Fruit fly (Drosophila melanogaster) S2 (cell line): Measurements from ENCODE around the gene CG12065.

Source experiments
- CG8478 ChIP-seq: fragments of >200 bp; optimal IDR thresholded peaks from 2 replicates; lab custom pipeline; 2018
- CTCF ChIP-seq, 2 experiments: fragments of >200 bp; optimal IDR thresholded peaks; 2 replicates each; lab custom pipeline; 2018

CG12065 gene

DNA sequence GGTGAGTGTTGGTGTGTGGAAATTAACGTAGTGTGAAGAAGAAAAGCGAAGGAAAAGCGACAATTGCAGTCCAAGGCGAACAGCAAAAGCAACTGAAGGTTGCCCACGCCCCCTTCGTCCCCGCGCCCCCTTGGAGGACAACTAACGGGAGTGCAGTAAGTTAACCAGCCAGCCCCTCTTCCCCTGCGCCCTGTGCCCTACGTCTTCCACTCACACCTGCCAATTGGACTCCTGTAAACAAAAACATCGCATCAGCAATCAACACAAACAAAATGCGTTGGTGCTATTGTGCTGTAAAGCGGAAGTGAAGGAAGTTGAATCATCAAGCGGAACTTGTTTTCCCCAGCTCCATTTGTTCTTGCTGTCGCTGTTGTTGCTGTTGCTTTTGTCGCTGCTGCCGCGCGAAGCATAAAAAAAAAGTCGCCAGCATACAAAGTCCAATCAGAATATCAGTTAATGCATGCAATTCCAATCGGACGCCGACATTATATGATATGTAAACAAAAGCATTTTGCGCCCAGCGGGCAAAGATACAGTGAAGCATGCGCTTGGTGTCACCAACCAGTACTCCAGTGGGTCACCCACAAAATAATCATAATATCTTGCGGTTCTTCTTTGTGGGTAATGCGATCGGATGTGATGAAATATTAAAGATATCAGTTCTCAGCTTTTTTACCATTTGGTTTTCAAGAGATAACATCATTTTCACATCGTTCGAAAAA is 18.5 kb downstream of the CG12065 start:
- no peak for TF ChIP-seq CTCF (optimal IDR thresholded peaks at IDR 0.05; lab: Kevin White, UChicago)
- TF ChIP-seq CG8478 (lab: Kevin White, UChicago) = no peak

DNA sequence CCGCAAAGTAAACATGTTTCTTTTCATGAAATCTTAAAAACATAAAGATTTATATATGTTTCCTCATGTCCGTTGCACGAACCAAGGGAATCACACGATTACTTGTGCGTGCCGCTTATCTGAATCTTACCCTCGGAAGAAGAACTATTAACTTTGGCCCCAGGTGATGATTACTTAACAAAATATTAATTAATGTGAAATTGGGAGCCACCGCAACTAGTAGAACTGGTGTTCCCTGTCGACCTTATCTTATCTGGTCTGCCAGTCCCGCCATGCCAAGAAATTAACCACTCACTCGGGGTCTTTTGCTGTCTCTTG is 19.0 kb downstream of the CG12065 start:
- TF ChIP-seq CG8478 (lab: Kevin White, UChicago) (no peak), CTCF (optimal IDR thresholded peaks at IDR 0.05; lab: Kevin White, UChicago) (no peak)

DNA sequence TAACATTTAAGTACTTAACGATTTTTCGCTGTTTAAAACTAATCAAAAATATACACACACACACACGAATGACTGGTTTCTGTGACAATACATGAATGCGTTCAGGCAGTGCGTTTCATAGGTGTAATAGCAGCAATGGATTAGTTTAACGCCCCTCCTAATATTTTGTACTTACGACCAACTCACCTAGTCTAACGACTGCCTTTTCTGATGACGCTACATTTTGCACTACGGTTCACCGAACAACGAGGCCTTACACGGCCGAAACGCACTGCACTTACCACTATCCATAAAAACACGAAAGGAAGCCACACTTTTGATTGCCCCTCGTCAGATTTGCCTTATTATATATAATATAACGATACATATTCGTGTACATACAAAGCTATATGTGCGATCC is 27.1 kb downstream of the CG12065 start:
- TF ChIP-seq CTCF (optimal IDR thresholded peaks at IDR 0.05; lab: Kevin White, UChicago) (no peak), CG8478 (lab: Kevin White, UChicago) (no peak)

DNA sequence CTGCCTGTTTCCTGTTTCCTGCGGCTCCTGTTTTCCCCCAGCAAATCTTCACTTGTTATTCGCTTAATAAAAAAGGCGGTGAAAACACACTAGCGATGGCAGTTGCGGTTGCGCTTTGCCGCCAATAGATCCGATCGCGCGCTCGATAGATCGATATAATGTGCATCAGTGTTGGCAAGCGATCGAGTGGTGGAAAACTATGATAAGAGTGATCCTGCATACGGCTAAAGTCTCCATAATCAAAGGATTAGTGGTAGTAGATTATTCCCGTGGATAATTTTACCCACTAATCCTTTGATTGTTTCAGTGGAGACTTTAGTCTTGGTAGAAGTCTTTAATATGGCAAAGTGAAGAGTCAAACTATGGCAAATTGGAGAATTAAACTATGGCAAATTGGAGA is 32.1 kb downstream of the CG12065 start, which contains the start of gene Caf1-180:
Gene Caf1-180 (minus strand): TSS at position 99 of the 400 bp plus-strand sequence.
- TF ChIP-seq CG8478 (lab: Kevin White, UChicago) (no peak), CTCF (optimal IDR thresholded peaks at IDR 0.05; lab: Kevin White, UChicago) (peak; percentile 50 to 61)

DNA sequence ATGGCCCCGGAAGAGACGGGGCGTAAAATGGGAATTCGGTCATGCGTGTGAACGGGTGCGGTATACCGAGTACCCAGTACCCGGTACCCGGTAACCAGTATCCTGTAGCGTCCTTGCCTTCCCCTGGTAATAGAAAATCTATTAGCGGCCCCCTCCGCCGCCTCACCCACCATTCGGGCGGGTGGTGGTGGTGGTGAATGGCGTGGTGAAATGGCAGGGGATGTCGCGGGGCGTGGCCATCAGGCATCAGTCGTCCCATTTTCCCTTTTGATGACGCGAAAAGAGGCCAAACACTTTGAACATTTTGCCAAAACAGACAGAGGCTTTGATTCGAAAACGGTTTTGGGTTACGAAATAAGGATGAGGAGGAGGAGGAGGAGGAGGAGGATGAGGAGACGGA is 33.8 kb downstream of the CG12065 start:
- TF ChIP-seq CTCF (optimal IDR thresholded peaks at IDR 0.05; lab: Kevin White, UChicago) (no peak), CG8478 (lab: Kevin White, UChicago) (no peak)

DNA sequence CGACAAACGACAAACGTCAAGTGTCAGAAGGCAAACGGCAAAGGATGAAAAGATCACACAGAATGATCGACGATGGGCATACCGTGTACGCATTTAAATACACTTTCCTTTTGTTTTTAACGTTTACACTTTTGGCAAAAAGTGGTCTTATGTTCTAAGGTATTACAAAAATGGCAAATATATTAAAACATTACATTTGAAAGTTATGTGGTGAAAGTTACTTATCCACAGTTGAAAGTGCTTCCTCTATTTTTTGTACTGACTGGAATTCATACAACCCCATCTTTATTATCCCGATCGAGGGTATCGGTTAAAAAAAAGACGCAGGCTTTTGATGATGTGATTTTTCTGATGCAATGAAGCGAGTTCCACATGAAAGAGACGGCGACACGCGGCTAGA is 42.2 kb downstream of the CG12065 start:
- TF ChIP-seq CTCF (optimal IDR thresholded peaks at IDR 0.05; lab: Kevin White, UChicago) = no peak

DNA sequence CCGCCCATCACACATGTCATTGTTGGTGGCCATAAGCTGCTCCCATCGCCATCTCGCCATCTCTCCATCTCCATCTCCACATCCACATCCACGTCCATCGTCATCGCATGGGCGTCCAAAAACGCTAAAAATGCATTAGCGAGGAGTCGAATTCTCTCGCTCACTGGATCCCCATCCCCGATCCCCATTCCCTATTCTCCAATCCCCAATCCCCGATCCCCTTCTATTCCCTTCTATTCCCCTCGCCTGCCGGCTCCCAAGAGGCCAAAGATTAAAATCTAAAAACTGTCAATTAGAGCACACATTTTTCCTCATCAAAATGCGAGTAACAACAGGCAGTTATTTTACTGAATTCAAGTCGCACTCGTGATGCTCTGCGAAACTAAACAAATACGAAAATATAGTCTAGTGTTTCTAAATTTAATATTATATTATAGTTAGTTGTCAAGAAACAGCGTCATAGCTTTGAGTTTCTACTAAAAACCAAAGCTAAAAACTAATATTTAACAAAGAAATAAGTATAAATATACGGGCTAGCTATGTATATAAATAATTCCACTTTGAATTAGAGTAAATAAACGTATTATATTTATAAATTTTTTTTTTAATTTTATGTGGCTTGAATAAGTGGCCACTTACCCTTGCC is 42.8 kb downstream of the CG12065 start:
- TF ChIP-seq CTCF (optimal IDR thresholded peaks at IDR 0.05; lab: Kevin White, UChicago) (no peak), CG8478 (lab: Kevin White, UChicago) (no peak)

DNA sequence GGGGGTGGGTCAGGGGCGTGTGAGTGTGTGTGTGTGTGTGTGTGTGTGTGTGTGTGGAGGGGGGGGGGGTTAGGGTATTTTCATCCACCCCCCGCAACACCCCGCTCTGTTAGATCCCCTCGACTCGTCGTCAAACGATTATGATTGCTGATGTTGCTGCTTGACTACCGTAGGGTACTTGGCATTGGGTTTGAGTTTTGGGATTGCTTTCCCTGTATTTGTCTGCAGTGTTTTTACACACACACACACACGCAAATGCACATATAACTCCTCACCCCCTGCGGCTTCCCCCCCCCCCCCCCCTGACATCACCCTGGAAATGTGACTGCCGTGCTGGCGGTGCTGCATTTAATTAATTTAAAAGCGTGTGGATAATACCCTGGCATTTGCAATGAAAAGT is 48.3 kb downstream of the CG12065 start:
- no peak for TF ChIP-seq CG8478 (lab: Kevin White, UChicago)
- TF ChIP-seq CTCF (optimal IDR thresholded peaks at IDR 0.05; lab: Kevin White, UChicago) = no peak

DNA sequence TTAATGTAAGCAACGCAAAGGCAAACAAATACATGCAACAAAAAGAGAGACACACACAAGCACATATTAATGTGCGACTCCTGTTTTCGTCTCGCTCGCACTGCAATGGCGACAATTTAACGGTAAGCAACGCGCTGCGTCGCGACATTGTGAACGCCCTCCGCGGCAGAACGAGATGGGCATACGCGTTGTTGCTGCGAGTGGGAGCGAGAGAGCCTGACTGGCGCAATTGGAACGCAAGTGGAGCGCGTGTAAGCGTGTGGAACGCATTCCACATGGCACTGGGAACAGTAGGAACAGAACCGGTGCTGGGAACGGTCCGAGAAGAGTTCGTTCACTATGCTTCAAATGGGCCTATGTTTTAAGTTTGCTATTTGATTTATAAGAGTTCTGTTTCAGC is 50.8 kb downstream of the CG12065 start:
- TF ChIP-seq CG8478 (lab: Kevin White, UChicago) = no peak
- peak; percentile 38 to 40 for TF ChIP-seq CTCF (optimal IDR thresholded peaks at IDR 0.05; lab: Kevin White, UChicago)

DNA sequence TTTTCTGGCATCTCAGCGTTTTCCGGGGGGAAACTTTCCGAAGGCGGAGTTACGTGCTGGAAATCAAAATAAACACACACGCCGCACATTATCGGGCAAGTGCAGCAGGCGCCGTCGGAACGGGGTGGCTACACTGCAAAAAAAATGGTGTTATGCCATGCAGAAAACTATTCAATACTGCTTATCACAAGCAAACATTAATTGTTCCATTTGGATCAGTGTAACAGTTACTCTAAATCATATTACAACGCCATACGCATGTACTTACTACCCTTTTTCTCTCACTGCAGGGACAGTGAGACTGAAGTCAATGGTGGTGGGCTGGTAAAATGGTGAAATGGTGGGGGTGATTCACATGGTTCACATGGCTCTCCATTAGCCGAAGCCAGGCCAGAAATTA is 53.1 kb downstream of the CG12065 start:
- no peak for TF ChIP-seq CTCF (optimal IDR thresholded peaks at IDR 0.05; lab: Kevin White, UChicago)
- TF ChIP-seq CG8478 (lab: Kevin White, UChicago) = no peak

DNA sequence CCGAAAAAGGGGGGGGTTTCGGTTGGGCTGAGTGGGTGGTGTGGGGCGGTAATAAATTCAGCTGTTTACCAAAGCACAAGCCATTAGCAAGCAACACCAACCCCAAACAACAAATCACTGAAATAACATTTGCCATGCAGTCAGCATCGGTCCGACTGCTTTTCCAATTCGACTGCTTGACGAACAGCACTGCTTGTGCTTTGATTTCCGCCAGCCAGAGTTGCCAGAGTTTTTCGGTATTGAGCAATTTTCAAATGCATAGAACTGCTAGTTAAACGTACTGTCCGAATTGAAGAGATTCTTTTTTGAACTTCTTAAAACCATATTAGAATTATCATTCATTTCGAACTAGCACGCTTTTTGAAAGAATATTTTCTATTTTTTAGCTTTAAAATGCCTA is 60.7 kb downstream of the CG12065 start:
- TF ChIP-seq CTCF (optimal IDR thresholded peaks at IDR 0.05; lab: Kevin White, UChicago) (no peak), CG8478 (lab: Kevin White, UChicago) (no peak)

DNA sequence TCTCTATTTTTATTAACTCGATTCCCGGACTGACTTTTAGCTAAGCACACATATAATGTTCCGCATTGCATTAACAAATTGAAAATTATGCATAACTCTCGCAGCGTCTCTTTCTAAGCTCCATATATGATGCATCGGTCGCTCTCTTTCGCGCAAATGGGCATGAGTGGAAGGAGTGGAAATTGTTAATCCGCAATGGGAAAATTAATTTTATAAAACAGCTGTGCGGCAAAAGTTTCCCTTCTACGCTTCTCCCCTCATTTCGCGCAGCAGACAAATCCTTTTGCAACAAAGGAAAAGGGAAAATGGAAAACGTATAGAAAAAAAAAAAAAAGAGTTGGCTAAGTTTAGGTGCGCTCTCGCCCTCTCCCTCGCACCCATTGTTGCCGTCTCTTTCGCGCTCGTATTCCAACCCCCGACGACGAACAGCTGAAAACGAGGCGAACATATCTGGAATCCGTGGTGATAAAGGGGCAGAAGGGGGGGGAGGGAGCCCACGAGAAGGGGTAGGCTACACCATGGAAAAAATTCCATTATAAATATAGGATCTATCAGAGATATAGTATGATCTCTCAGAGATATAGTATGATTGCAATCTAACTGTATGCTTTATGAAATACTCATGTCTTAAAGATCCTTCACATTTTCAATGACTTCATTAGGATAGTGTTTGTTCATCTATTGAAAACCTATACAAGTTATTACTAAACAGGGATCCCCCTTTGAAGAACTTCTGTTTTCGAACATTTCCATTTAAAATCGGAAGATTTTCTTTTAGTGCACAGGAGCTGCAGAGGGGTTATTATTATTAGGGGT is 62.2 kb downstream of the CG12065 start:
- no peak for TF ChIP-seq CG8478 (lab: Kevin White, UChicago)
- TF ChIP-seq CTCF (optimal IDR thresholded peaks at IDR 0.05; lab: Kevin White, UChicago) = no peak

DNA sequence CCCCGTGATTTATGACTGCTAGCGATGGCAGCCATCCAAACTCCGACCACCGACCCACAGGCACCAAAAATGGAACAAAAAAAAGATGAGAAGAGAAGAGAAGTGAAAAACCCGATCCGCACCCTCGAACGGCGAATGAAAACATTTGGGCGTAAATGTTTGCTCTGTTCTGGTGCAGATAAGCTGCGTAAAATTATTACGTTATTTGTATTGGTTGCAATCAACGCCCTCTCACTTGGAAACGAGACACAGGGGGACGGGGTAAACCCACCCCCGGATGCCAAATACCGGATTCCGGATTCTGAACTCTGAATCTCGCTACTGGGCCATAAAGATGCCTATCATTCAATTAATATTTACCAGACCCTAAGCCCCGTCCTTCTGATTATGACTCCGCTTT is 62.9 kb downstream of the CG12065 start:
- TF ChIP-seq CTCF (optimal IDR thresholded peaks at IDR 0.05; lab: Kevin White, UChicago) (no peak), CG8478 (lab: Kevin White, UChicago) (no peak)
